Worm (Caenorhabditis elegans) whole organism, L2 larva: ENCODE measurements around the gene Y43F8B.1.

Source experiments
- C34F6.9 ChIP-seq: fragments of 150-350 bp; optimal IDR thresholded peaks from 2 replicates; lab custom pipeline; 2014; ENCODE audit warnings: missing biosample characterization, missing genetic modification characterization
- F13H6.1 ChIP-seq: sonication (generic microtip); optimal IDR thresholded peaks from 2 replicates; lab custom pipeline; 2016; ENCODE audit warnings: missing genetic modification characterization, missing compliant biosample characterization
- R02D3.7 ChIP-seq: fragments of 150-350 bp; optimal IDR thresholded peaks from 2 replicates; lab custom pipeline; 2014; ENCODE audit warnings: missing biosample characterization, missing genetic modification characterization
- Y55F3AM.14 ChIP-seq: fragments of 200-800 bp; sonication (Bioruptor generic); optimal IDR thresholded peaks from 2 replicates; lab custom pipeline; 2018; ENCODE audit warnings: mild to moderate bottlenecking, missing genetic modification characterization, missing compliant biosample characterization
- ZK546.5 ChIP-seq: sonication (generic microtip); optimal IDR thresholded peaks from 2 replicates; lab custom pipeline; 2017; ENCODE audit warnings: missing biosample characterization, missing genetic modification characterization
- alr-1 ChIP-seq: fragments of 150-350 bp; optimal IDR thresholded peaks from 2 replicates; lab custom pipeline; 2014; ENCODE audit warnings: missing biosample characterization, missing genetic modification characterization
- aly-2 ChIP-seq: fragments of 150-350 bp; optimal IDR thresholded peaks from 2 replicates; lab custom pipeline; 2014; ENCODE audit warnings: missing biosample characterization, missing genetic modification characterization
- ama-1 ChIP-seq: fragments of 150-350 bp; optimal IDR thresholded peaks from 2 replicates; lab custom pipeline; 2018; ENCODE audit warnings: inconsistent platforms
- blmp-1 ChIP-seq: sonication (generic microtip); optimal IDR thresholded peaks from 2 replicates; lab custom pipeline; 2017; ENCODE audit warnings: missing genetic modification characterization, mild to moderate bottlenecking, missing compliant biosample characterization, antibody characterized with exemption, moderate library complexity; ENCODE audit not compliant: insufficient read depth
- ceh-16 ChIP-seq: fragments of 150-350 bp; optimal IDR thresholded peaks from 2 replicates; lab custom pipeline; 2014; ENCODE audit warnings: missing biosample characterization, missing genetic modification characterization
- crh-2 ChIP-seq: sonication (generic microtip); optimal IDR thresholded peaks from 2 replicates; lab custom pipeline; 2017; ENCODE audit warnings: missing biosample characterization, missing genetic modification characterization
- dmd-4 ChIP-seq: sonication (generic microtip); optimal IDR thresholded peaks from 2 replicates; lab custom pipeline; 2017; ENCODE audit warnings: missing biosample characterization, missing genetic modification characterization
- egl-27 ChIP-seq: sonication (generic microtip); optimal IDR thresholded peaks from 3 replicates; lab custom pipeline; 2017; ENCODE audit warnings: missing biosample characterization, missing genetic modification reagents, missing genetic modification characterization
- elt-1 ChIP-seq: fragments of 150-350 bp; optimal IDR thresholded peaks from 2 replicates; lab custom pipeline; 2014; ENCODE audit warnings: missing biosample characterization, missing genetic modification characterization
- elt-3 ChIP-seq: sonication (generic microtip); optimal IDR thresholded peaks from 2 replicates; lab custom pipeline; 2017; ENCODE audit warnings: missing biosample characterization, missing genetic modification characterization
- fos-1 ChIP-seq: fragments of 150-350 bp; optimal IDR thresholded peaks from 2 replicates; lab custom pipeline; 2014; ENCODE audit warnings: missing biosample characterization, missing genetic modification characterization
- gmeb-1 ChIP-seq: fragments of 150-350 bp; optimal IDR thresholded peaks from 2 replicates; lab custom pipeline; 2014; ENCODE audit warnings: missing biosample characterization, missing genetic modification characterization
- lin-11 ChIP-seq: fragments of 150-350 bp; sonication (generic microtip); optimal IDR thresholded peaks from 2 replicates; lab custom pipeline; 2014; ENCODE audit warnings: missing biosample characterization, missing genetic modification characterization, inconsistent platforms, mixed read lengths
- lin-13 ChIP-seq: fragments of 150-350 bp; optimal IDR thresholded peaks from 2 replicates; lab custom pipeline; 2014; ENCODE audit warnings: missing biosample characterization, missing genetic modification reagents, missing genetic modification characterization
- lin-39 ChIP-seq: fragments of 150-350 bp; optimal IDR thresholded peaks from 2 replicates; lab custom pipeline; 2014; ENCODE audit warnings: missing biosample characterization, missing genetic modification reagents, missing genetic modification characterization
- lsy-2 ChIP-seq, 2 experiments: fragments of 150-350 bp in 1 of 2; sonication (generic microtip) in 1 of 2; optimal IDR thresholded peaks; 2 replicates each; lab custom pipeline; 2014 to 2017; ENCODE audit warnings: missing biosample characterization in 2 of 2, missing genetic modification characterization in 2 of 2
- mab-5 ChIP-seq: fragments of 150-350 bp; optimal IDR thresholded peaks from 2 replicates; lab custom pipeline; 2014; ENCODE audit warnings: missing biosample characterization, missing genetic modification characterization
- mbf-1 ChIP-seq: sonication (generic microtip); optimal IDR thresholded peaks from 2 replicates; lab custom pipeline; 2017; ENCODE audit warnings: missing biosample characterization, missing genetic modification characterization
- mdl-1 ChIP-seq, 2 experiments: fragments of 150-350 bp in 1 of 2; sonication (generic microtip) in 1 of 2; optimal IDR thresholded peaks; 2 replicates each; lab custom pipeline; 2017; ENCODE audit warnings: missing biosample characterization in 2 of 2, missing genetic modification characterization in 2 of 2
- nhr-10 ChIP-seq: sonication (generic microtip); optimal IDR thresholded peaks from 2 replicates; lab custom pipeline; 2017; ENCODE audit warnings: missing biosample characterization, missing genetic modification characterization
- nhr-11 ChIP-seq: fragments of 150-350 bp; optimal IDR thresholded peaks from 2 replicates; lab custom pipeline; 2014; ENCODE audit warnings: missing biosample characterization, missing genetic modification characterization
- nhr-12 ChIP-seq: fragments of 150-350 bp; optimal IDR thresholded peaks from 2 replicates; lab custom pipeline; 2014; ENCODE audit warnings: missing biosample characterization, missing genetic modification characterization
- nhr-129 ChIP-seq: fragments of 150-350 bp; optimal IDR thresholded peaks from 2 replicates; lab custom pipeline; 2014; ENCODE audit warnings: missing biosample characterization, missing genetic modification characterization
- nhr-23 ChIP-seq: fragments of 150-350 bp; optimal IDR thresholded peaks from 2 replicates; lab custom pipeline; 2014; ENCODE audit warnings: missing biosample characterization, missing genetic modification reagents, missing genetic modification characterization
- nhr-237 ChIP-seq: fragments of 150-350 bp; optimal IDR thresholded peaks from 2 replicates; lab custom pipeline; 2014; ENCODE audit warnings: missing biosample characterization, missing genetic modification characterization
- nhr-25 ChIP-seq: fragments of 150-350 bp; sonication (generic microtip); optimal IDR thresholded peaks from 3 replicates; lab custom pipeline; 2014; ENCODE audit warnings: missing biosample characterization, missing genetic modification characterization
- sem-4 ChIP-seq: fragments of 150-350 bp; optimal IDR thresholded peaks from 2 replicates; lab custom pipeline; 2014; ENCODE audit warnings: missing biosample characterization, missing genetic modification reagents, missing genetic modification characterization
- skn-1 ChIP-seq: sonication (generic microtip); optimal IDR thresholded peaks from 2 replicates; lab custom pipeline; 2017; ENCODE audit warnings: missing biosample characterization, missing genetic modification characterization
- sma-3 ChIP-seq: sonication (generic microtip); optimal IDR thresholded peaks from 2 replicates; lab custom pipeline; 2016; ENCODE audit warnings: missing genetic modification reagents, missing genetic modification characterization, missing compliant biosample characterization
- sma-9 ChIP-seq, 2 experiments: fragments of 150-350 bp in 1 of 2; sonication (generic microtip) in 1 of 2; optimal IDR thresholded peaks; 2 replicates each; lab custom pipeline; 2014 to 2016; ENCODE audit warnings: missing genetic modification characterization in 2 of 2, mild to moderate bottlenecking in 1 of 2, missing biosample characterization in 1 of 2, missing compliant biosample characterization in 1 of 2, missing genetic modification reagents in 1 of 2, moderate library complexity in 1 of 2
- snpc-4 ChIP-seq: fragments of 150-350 bp; optimal IDR thresholded peaks from 2 replicates; lab custom pipeline; 2014; ENCODE audit warnings: missing biosample characterization, missing genetic modification characterization
- unc-39 ChIP-seq: fragments of 150-350 bp; optimal IDR thresholded peaks from 2 replicates; lab custom pipeline; 2014; ENCODE audit warnings: missing biosample characterization, missing genetic modification characterization
- unc-55 ChIP-seq: fragments of 150-350 bp; sonication (generic microtip); optimal IDR thresholded peaks from 3 replicates; lab custom pipeline; 2014; ENCODE audit warnings: missing biosample characterization, missing genetic modification reagents, missing genetic modification characterization
- unc-62 ChIP-seq: fragments of 150-350 bp; optimal IDR thresholded peaks from 2 replicates; lab custom pipeline; 2014; ENCODE audit warnings: missing biosample characterization, missing genetic modification reagents, missing genetic modification characterization
- zag-1 ChIP-seq: fragments of 150-350 bp; optimal IDR thresholded peaks from 2 replicates; lab custom pipeline; 2014; ENCODE audit warnings: missing biosample characterization, missing genetic modification characterization
- ztf-1 ChIP-seq: fragments of 200-800 bp; sonication (Bioruptor generic); conservative IDR thresholded peaks from 2 replicates; pipeline ENCODE4 v1.3.6; 2022; ENCODE audit warnings: missing genetic modification characterization, missing compliant biosample characterization
- ztf-11 ChIP-seq: sonication (generic microtip); optimal IDR thresholded peaks from 2 replicates; lab custom pipeline; 2017; ENCODE audit warnings: missing biosample characterization, missing genetic modification characterization
- ztf-4 ChIP-seq: fragments of 150-350 bp; optimal IDR thresholded peaks from 2 replicates; lab custom pipeline; 2014; ENCODE audit warnings: missing biosample characterization, missing genetic modification characterization

The Y43F8B.1 gene

DNA sequence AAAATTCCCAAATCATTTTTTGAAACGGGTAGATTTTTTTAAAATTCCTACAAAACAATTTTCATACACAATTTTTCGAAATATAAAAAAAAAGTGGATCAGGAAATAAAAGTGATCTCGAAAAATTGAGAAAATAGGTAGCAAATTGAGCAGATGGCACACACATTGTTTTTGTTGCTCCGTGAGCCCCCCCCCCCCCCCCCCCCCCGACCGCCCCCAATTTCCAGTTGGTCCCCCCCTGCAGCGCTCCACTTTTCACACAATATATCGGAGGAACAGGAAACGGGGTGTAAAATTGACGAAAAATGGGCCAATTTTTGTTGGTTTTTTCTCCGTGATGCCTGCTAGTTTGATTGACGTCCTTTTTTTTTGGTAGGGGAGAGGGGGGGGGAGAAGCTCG, 5.1 kb downstream of the Y43F8B.1 start:
- TF ChIP-seq blmp-1 (tag; lab: Kevin White, UChicago) (no peak), lsy-2 (tag; optimal IDR thresholded peaks at IDR 0.05; lab: Kevin White, UChicago) (no peak), F13H6.1 (no peak), ztf-1 (no peak), sma-3 (GFP tag; lab: Kevin White, UChicago) (no peak), mdl-1 (tag; optimal IDR thresholded peaks at IDR 0.05; lab: Kevin White, UChicago) (no peak), lin-39 (no peak), mab-5 (tag; lab: Kevin White, UChicago) (no peak), R02D3.7 (tag; lab: Kevin White, UChicago) (no peak), ZK546.5 (no peak), nhr-12 (tag; lab: Kevin White, UChicago) (no peak), egl-27 (tag; lab: Kevin White, UChicago) (no peak), lin-13 (GFP tag; lab: Kevin White, UChicago) (no peak), nhr-10 (tag; lab: Kevin White, UChicago) (no peak), dmd-4 (tag; lab: Kevin White, UChicago) (no peak), elt-3 (tag; lab: Kevin White, UChicago) (no peak), nhr-237 (tag; lab: Kevin White, UChicago) (no peak), nhr-11 (no peak), elt-1 (tag; lab: Kevin White, UChicago) (no peak)

DNA sequence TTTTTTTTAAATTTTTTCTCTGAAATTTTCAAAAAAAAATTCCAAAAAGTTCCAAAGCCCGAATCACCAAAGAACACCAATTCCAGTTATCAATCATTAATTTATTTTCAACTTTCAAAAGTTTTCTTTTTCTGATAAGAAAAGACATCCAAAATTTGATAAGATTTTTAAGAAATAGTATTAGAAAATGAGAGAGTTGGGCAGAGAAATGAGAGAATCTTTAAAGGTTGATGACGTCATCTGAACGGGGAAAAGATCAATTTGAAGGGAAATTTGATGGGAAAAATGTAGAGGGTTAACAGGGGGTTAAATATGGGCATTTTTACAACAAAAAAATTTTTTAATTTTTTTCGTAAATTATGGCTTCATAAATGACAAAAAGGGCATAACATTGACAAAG, 12.5 kb downstream of the Y43F8B.1 start:
- TF ChIP-seq mbf-1 (tag; lab: Kevin White, UChicago) (no peak), unc-62 (no peak), blmp-1 (tag; lab: Kevin White, UChicago) (peak; percentile 38), sma-3 (GFP tag; lab: Kevin White, UChicago) (peak; percentile 40), crh-2 (tag; lab: Kevin White, UChicago) (peak; percentile 69), gmeb-1 (tag; lab: Kevin White, UChicago) (peak; percentile 53), ztf-1 (no peak), fos-1 (tag; lab: Kevin White, UChicago) (peak; percentile 75)

DNA sequence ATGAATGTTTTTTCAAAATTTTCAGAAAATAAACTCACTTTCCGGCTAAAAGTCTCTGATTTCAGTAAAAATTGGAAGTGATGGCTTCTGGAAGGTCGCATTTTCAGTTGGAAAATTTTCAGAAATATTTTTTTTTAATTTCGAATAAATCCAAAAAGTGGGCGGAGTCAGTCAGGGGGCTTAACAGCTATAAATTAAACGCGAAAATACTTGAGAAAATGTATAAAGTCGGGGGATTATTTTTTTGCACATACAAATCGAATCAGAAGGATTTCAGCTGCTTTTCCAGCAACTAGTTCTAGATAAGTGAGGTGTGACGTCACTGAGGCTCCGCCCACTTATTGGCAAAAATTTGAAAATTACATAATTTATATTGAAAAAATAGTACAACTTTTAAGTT, 13.0 kb downstream of the Y43F8B.1 start, which contains the start of gene Y43F8B.2:
TSS of gene Y43F8B.2 (minus strand) at position 101 of the 400 bp plus-strand sequence.
- TF ChIP-seq nhr-12 (tag; lab: Kevin White, UChicago) (no peak), mbf-1 (tag; lab: Kevin White, UChicago) (no peak), dmd-4 (tag; lab: Kevin White, UChicago) (no peak), ama-1 (no peak), lin-11 (tag; lab: Kevin White, UChicago) (no peak), ztf-1 (no peak), C34F6.9 (no peak), aly-2 (tag; lab: Kevin White, UChicago) (no peak), sem-4 (no peak), unc-55 (GFP tag; lab: Kevin White, UChicago) (no peak), alr-1 (tag; lab: Kevin White, UChicago) (no peak), gmeb-1 (tag; lab: Kevin White, UChicago) (no peak), elt-3 (tag; lab: Kevin White, UChicago) (no peak), egl-27 (tag; lab: Kevin White, UChicago) (no peak), crh-2 (tag; lab: Kevin White, UChicago) (no peak), unc-39 (tag; lab: Kevin White, UChicago) (no peak), nhr-11 (no peak), mab-5 (tag; lab: Kevin White, UChicago) (no peak)
- TF ChIP-seq, all 48 proteins: peak for 0

DNA sequence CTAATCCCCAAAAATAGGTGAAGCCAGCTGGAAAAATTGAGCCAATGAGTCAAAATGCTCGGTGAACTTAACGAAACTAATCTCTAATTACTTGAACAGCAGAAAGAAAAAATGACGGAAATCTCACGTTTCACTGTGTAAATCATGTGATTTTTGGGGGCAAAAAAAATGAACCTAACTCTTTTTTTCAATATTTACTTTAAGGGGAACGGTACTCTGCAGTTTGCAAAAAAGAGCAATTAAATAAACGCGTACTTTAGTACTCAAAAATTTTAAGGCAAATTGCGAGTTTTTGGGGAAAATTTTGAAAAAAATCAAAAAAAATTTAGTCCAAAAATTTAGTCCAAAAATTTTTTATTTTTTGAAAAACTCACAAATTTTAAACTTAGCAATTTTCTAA, 15.0 kb downstream of the Y43F8B.1 start:
- TF ChIP-seq sma-9 (GFP tag; optimal IDR thresholded peaks at IDR 0.05; lab: Kevin White, UChicago) (peak; percentile 20), sma-9 (tag; optimal IDR thresholded peaks at IDR 0.05; lab: Kevin White, UChicago) (no peak), ceh-16 (tag; lab: Kevin White, UChicago) (no peak)

DNA sequence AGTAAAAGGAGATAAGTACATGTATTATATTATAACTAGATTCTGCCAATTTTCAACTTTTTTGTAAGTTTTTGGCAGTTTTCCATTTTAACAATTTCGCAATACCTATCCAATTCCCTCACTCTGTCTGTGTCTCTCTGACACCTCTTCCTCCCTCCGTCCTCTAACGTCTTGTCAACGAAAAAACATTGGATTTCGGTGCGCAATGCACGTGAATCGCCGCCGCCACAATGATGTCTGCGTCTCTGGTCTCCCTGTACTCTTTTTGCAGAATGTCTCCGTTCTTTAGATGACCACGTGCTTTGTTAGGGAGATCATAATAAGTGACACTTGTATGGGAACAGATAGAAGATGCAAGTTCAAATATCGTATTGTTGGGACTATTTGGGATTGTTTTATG, 16.8 kb downstream of the Y43F8B.1 start:
- TF ChIP-seq lin-39 (no peak), dmd-4 (tag; lab: Kevin White, UChicago) (no peak), Y55F3AM.14 (GFP tag; lab: Kevin White, UChicago) (peak; percentile 89), nhr-237 (tag; lab: Kevin White, UChicago) (no peak), unc-39 (tag; lab: Kevin White, UChicago) (no peak), blmp-1 (tag; lab: Kevin White, UChicago) (peak; percentile 81), R02D3.7 (tag; lab: Kevin White, UChicago) (no peak), ztf-4 (tag; lab: Kevin White, UChicago) (peak; percentile 77), mdl-1 (tag; optimal IDR thresholded peaks at IDR 0.05; lab: Kevin White, UChicago) (peak; percentile 98 to 99), ztf-1 (no peak), unc-62 (peak; percentile 63), nhr-23 (tag; lab: Kevin White, UChicago) (no peak), mab-5 (tag; lab: Kevin White, UChicago) (peak; percentile 81), nhr-129 (tag; lab: Kevin White, UChicago) (peak; percentile 97), ztf-11 (tag; lab: Kevin White, UChicago) (no peak), ceh-16 (tag; lab: Kevin White, UChicago) (peak; percentile 62), zag-1 (peak; percentile 62), nhr-25 (tag; lab: Kevin White, UChicago) (peak; percentile 98), snpc-4 (tag; lab: Kevin White, UChicago) (peak; percentile 63), lin-13 (GFP tag; lab: Kevin White, UChicago) (peak; percentile 80), skn-1 (tag; lab: Kevin White, UChicago) (no peak), F13H6.1 (peak; percentile 95), elt-3 (tag; lab: Kevin White, UChicago) (no peak), ama-1 (peak; percentile 32)
